Fruit fly (Drosophila melanogaster): Measurements from ENCODE around the gene Ssdp.

Gene Ssdp

DNA sequence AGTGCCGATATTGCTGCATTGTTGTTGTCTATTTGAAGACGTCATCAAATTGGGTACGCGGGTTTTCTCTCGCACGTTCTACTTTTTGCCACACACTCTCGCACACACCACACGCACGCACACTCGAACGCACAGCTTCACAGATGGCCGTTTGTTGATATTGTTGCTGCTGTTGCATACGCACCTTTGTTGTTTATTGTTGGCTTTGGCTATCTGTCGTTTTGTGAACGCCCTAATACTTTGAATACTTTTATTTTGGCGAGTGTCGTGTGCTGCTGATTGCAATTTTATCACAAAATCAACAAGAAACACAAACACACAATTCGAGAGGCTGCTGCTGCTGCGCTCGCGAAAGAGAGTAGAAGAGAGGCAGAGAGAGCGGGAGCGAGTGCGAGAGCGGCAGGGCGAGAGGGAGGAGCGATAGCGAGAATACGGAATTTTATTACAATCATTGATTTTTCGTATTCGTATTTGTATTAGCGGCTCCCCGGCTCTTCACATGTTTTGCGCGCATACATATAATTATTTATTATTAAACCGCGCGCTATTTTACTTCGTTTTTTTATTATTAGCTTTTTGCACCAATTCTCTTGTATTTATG lies 777 bp downstream of the Ssdp start (continued):
- TF ChIP-seq gcm (GFP tag; optimal IDR thresholded peaks at IDR 0.05) (peak; percentile 49), CG14050 (GFP tag; IDR thresholded peaks at IDR 0.05) (no peak), fd3F (GFP tag; optimal IDR thresholded peaks at IDR 0.05) (no peak), CG32772 (GFP tag; IDR thresholded peaks at IDR 0.05) (no peak), CG10147 (GFP tag; optimal IDR thresholded peaks at IDR 0.05) (no peak), Hr39 (optimal IDR thresholded peaks at IDR 0.05) (no peak), lab (GFP tag; optimal IDR thresholded peaks at IDR 0.05) (peak; percentile 45), ttk (GFP tag; IDR thresholded peaks at IDR 0.05) (no peak), wor (GFP tag; IDR thresholded peaks at IDR 0.05) (no peak), ase (GFP tag; IDR thresholded peaks at IDR 0.05) (no peak), Hand (GFP tag; optimal IDR thresholded peaks at IDR 0.05) (peak; percentile 49), CHES-1-like (GFP tag; optimal IDR thresholded peaks at IDR 0.05) (peak; percentile 44), sr (GFP tag; IDR thresholded peaks at IDR 0.05) (no peak), CG6813 (GFP tag; optimal IDR thresholded peaks at IDR 0.05) (peak; percentile 58), CG12219 (GFP tag; optimal IDR thresholded peaks at IDR 0.05) (peak; percentile 55), sna (GFP tag; IDR thresholded peaks at IDR 0.05; ENCODE audit: partially characterized antibody) (no peak), CG4854 (GFP tag; optimal IDR thresholded peaks at IDR 0.05) (peak; percentile 46), Dref (GFP tag; IDR thresholded peaks at IDR 0.05) (no peak), CG12071 (GFP tag; optimal IDR thresholded peaks at IDR 0.05) (peak; percentile 74), CG17361 (GFP tag; IDR thresholded peaks at IDR 0.05) (no peak), CG43689 (GFP tag; IDR thresholded peaks at IDR 0.05) (no peak), CG13894 (tag; optimal IDR thresholded peaks at IDR 0.05) (no peak), CG14965 (GFP tag; optimal IDR thresholded peaks at IDR 0.05; ENCODE audit: borderline replicate concordance) (no peak), NFAT (GFP tag; IDR thresholded peaks at IDR 0.05) (no peak), CG6272 (GFP tag; IDR thresholded peaks at IDR 0.05) (no peak), fu2 (GFP tag; optimal IDR thresholded peaks at IDR 0.05) (no peak), az2 (GFP tag; optimal IDR thresholded peaks at IDR 0.05) (no peak), crc (GFP tag; optimal IDR thresholded peaks at IDR 0.05) (no peak), shn (GFP tag; optimal IDR thresholded peaks at IDR 0.05) (no peak), CG1792 (GFP tag; optimal IDR thresholded peaks at IDR 0.05) (peak; percentile 76), CG11560 (tag; IDR thresholded peaks at IDR 0.05) (no peak), CG13296 (GFP tag; optimal IDR thresholded peaks at IDR 0.05) (peak; percentile 80), amos (GFP tag; IDR thresholded peaks at IDR 0.05; ENCODE audit: partially characterized antibody) (no peak), mirr (GFP tag; optimal IDR thresholded peaks at IDR 0.05) (peak; percentile 56), ind (GFP tag; optimal IDR thresholded peaks at IDR 0.05) (no peak), dpn (GFP tag; optimal IDR thresholded peaks at IDR 0.05) (peak; percentile 26 to 34), CG10321 (GFP tag; IDR thresholded peaks at IDR 0.05) (no peak), sd (tag; optimal IDR thresholded peaks at IDR 0.05) (peak; percentile 81), CG17802 (tag; optimal IDR thresholded peaks at IDR 0.05) (no peak), E2f1 (GFP tag; IDR thresholded peaks at IDR 0.05) (no peak), CG9437 (GFP tag; optimal IDR thresholded peaks at IDR 0.05) (peak; percentile 15), pb (GFP tag; optimal IDR thresholded peaks at IDR 0.05) (peak; percentile 49), CG8089 (GFP tag; optimal IDR thresholded peaks at IDR 0.05) (peak; percentile 47), insv (GFP tag; optimal IDR thresholded peaks at IDR 0.05) (no peak), CG6689 (GFP tag; IDR thresholded peaks at IDR 0.05) (no peak), CG18599 (GFP tag; optimal IDR thresholded peaks at IDR 0.05) (peak; percentile 61), CG10209 (GFP tag; optimal IDR thresholded peaks at IDR 0.05) (peak; percentile 34), wek (GFP tag; optimal IDR thresholded peaks at IDR 0.05) (peak; percentile 82), CG15269 (tag; optimal IDR thresholded peaks at IDR 0.05) (peak; percentile 25), jumu (GFP tag; optimal IDR thresholded peaks at IDR 0.05) (peak; percentile 33), hb (GFP tag; IDR thresholded peaks at IDR 0.05; ENCODE audit: partially characterized antibody) (no peak)

All from whole organism, embryonic.